Fruit fly (Drosophila melanogaster) whole organism, embryonic: Measurements from ENCODE around the gene CG43345.

ENCODE experiments used
- ATbp ChIP-seq: fragments of 200-800 bp; sonication (Bioruptor generic); optimal IDR thresholded peaks from 2 replicates; lab custom pipeline; 2017; ENCODE audit warnings: missing biosample characterization, mild to moderate bottlenecking, missing genetic modification characterization, missing genetic modification reagents
- Adf1 ChIP-seq: fragments of 200-800 bp; sonication (Bioruptor generic); IDR thresholded peaks from 2 replicates; pipeline ENCODE4 v1.3.6; 2022; ENCODE audit warnings: missing biosample characterization, missing genetic modification characterization
- CG11695 ChIP-seq: fragments of 200-800 bp; sonication (Bioruptor generic); IDR thresholded peaks from 3 replicates; pipeline ENCODE4 v1.3.6; 2022; ENCODE audit warnings: missing biosample characterization, missing genetic modification characterization
- CG12299 ChIP-seq: fragments of 200-800 bp; sonication (Bioruptor generic); optimal IDR thresholded peaks from 2 replicates; lab custom pipeline; 2018; ENCODE audit warnings: missing biosample characterization, mild to moderate bottlenecking, missing genetic modification characterization
- CG1233 ChIP-seq: fragments of 200-800 bp; sonication (Bioruptor generic); optimal IDR thresholded peaks from 4 replicates; lab custom pipeline; 2018; ENCODE audit warnings: missing biosample characterization, mild to moderate bottlenecking, missing genetic modification characterization
- CG14050 ChIP-seq: fragments of 200-800 bp; sonication (Bioruptor generic); IDR thresholded peaks from 3 replicates; pipeline ENCODE4 v1.3.6; 2022; ENCODE audit warnings: missing biosample characterization, missing genetic modification characterization
- CG15269 ChIP-seq: fragments of 200-800 bp; sonication (Bioruptor generic); optimal IDR thresholded peaks from 2 replicates; lab custom pipeline; 2018; ENCODE audit warnings: missing biosample characterization, mild to moderate bottlenecking, missing genetic modification characterization, moderate library complexity
- CG1647 ChIP-seq: fragments of 200-800 bp; sonication (Bioruptor generic); optimal IDR thresholded peaks from 3 replicates; lab custom pipeline; 2016; ENCODE audit warnings: missing biosample characterization, missing genetic modification characterization
- CG16813 ChIP-seq: fragments of 200-800 bp; sonication (Bioruptor generic); IDR thresholded peaks from 3 replicates; pipeline ENCODE4 v1.3.6; 2022; ENCODE audit warnings: missing biosample characterization, missing genetic modification characterization; ENCODE audit not compliant: partially characterized antibody
- CG2116 ChIP-seq: fragments of 200-800 bp; sonication (Bioruptor generic); optimal IDR thresholded peaks from 3 replicates; lab custom pipeline; 2018; ENCODE audit warnings: missing biosample characterization, mild to moderate bottlenecking, missing genetic modification characterization
- CG2129 ChIP-seq: fragments of 200-800 bp; sonication (Bioruptor generic); IDR thresholded peaks from 2 replicates; pipeline ENCODE4 v1.3.6; 2022; ENCODE audit warnings: missing biosample characterization, missing genetic modification characterization; ENCODE audit not compliant: partially characterized antibody
- CG2202 ChIP-seq: fragments of 200-800 bp; sonication (Bioruptor generic); optimal IDR thresholded peaks from 2 replicates; lab custom pipeline; 2018; ENCODE audit warnings: missing biosample characterization, mild to moderate bottlenecking, missing genetic modification characterization
- CG2712 ChIP-seq: fragments of 200-800 bp; optimal IDR thresholded peaks from 3 replicates; lab custom pipeline; 2019; ENCODE audit warnings: missing biosample characterization, mild to moderate bottlenecking, missing genetic modification characterization, moderate library complexity
- CG4707 ChIP-seq: fragments of 200-800 bp; sonication (Bioruptor generic); optimal IDR thresholded peaks from 2 replicates; lab custom pipeline; 2018; ENCODE audit warnings: missing biosample characterization, mild to moderate bottlenecking, missing genetic modification characterization, moderate library complexity
- CG6689 ChIP-seq: fragments of 200-800 bp; sonication (Bioruptor generic); IDR thresholded peaks from 2 replicates; pipeline ENCODE4 v1.3.6; 2022; ENCODE audit warnings: missing biosample characterization, missing genetic modification characterization
- CG6765 ChIP-seq: fragments of 200-800 bp; sonication (Bioruptor generic); optimal IDR thresholded peaks from 3 replicates; lab custom pipeline; 2017; ENCODE audit warnings: missing biosample characterization, mild to moderate bottlenecking, missing genetic modification characterization
- CG8281 ChIP-seq: fragments of 200-800 bp; sonication (Bioruptor generic); optimal IDR thresholded peaks from 2 replicates; lab custom pipeline; 2018; ENCODE audit warnings: missing biosample characterization, mild to moderate bottlenecking, missing genetic modification characterization, moderate library complexity
- CG8290 ChIP-seq, 3 experiments: fragments of 200-800 bp; sonication (Bioruptor generic); optimal IDR thresholded peaks; 2 replicates each; lab custom pipeline; 2016 to 2019; ENCODE audit warnings: missing biosample characterization in 3 of 3, missing genetic modification characterization in 3 of 3, mild to moderate bottlenecking in 2 of 3, moderate library complexity in 1 of 3
- CG8924 ChIP-seq: fragments of 200-800 bp; optimal IDR thresholded peaks from 3 replicates; lab custom pipeline; 2019; ENCODE audit warnings: missing biosample characterization, mild to moderate bottlenecking, missing genetic modification characterization, moderate library complexity
- CG8944 ChIP-seq: fragments of 200-800 bp; sonication (Bioruptor generic); optimal IDR thresholded peaks from 3 replicates; lab custom pipeline; 2016; ENCODE audit warnings: missing biosample characterization, missing genetic modification characterization
- CG9817 ChIP-seq: fragments of 200-800 bp; sonication (Bioruptor generic); optimal IDR thresholded peaks from 2 replicates; lab custom pipeline; 2018; ENCODE audit warnings: missing biosample characterization, mild to moderate bottlenecking, missing genetic modification characterization, moderate library complexity
- CG9876 ChIP-seq: fragments of 200-800 bp; sonication (Bioruptor generic); optimal IDR thresholded peaks from 2 replicates; lab custom pipeline; 2016; ENCODE audit warnings: missing biosample characterization, missing genetic modification characterization
- CTCF ChIP-seq: fragments of 200-800 bp; sonication (Bioruptor generic); optimal IDR thresholded peaks from 2 replicates; lab custom pipeline; 2017; ENCODE audit warnings: missing biosample characterization, mild to moderate bottlenecking, missing genetic modification characterization, moderate library complexity
- CrebB ChIP-seq: fragments of 200-800 bp; sonication (Bioruptor generic); optimal IDR thresholded peaks from 3 replicates; lab custom pipeline; 2018; ENCODE audit warnings: missing biosample characterization, mild to moderate bottlenecking, missing genetic modification characterization
- Dp ChIP-seq: fragments of 200-800 bp; sonication (Bioruptor generic); optimal IDR thresholded peaks from 2 replicates; lab custom pipeline; 2018; ENCODE audit warnings: missing biosample characterization, mild to moderate bottlenecking, missing genetic modification characterization, moderate library complexity
- HLH4C ChIP-seq: fragments of 200-800 bp; sonication (Bioruptor generic); IDR thresholded peaks from 3 replicates; pipeline ENCODE4 v1.3.6; 2022; ENCODE audit warnings: missing biosample characterization, missing genetic modification characterization; ENCODE audit not compliant: partially characterized antibody
- HmgZ ChIP-seq: fragments of 200-800 bp; sonication (Bioruptor generic); optimal IDR thresholded peaks from 2 replicates; lab custom pipeline; 2018; ENCODE audit warnings: missing biosample characterization, mild to moderate bottlenecking, missing genetic modification characterization
- Hr39 ChIP-seq: fragments of >200 bp; optimal IDR thresholded peaks from 2 replicates; lab custom pipeline; 2017
- Jarid2 ChIP-seq: fragments of 200-800 bp; sonication (Bioruptor generic); optimal IDR thresholded peaks from 3 replicates; lab custom pipeline; 2017; ENCODE audit warnings: mild to moderate bottlenecking, missing biosample characterization, missing genetic modification reagents, missing genetic modification characterization
- MESR4 ChIP-seq: fragments of 200-800 bp; sonication (Bioruptor generic); optimal IDR thresholded peaks from 2 replicates; lab custom pipeline; 2018; ENCODE audit warnings: missing biosample characterization, mild to moderate bottlenecking, missing genetic modification characterization, moderate library complexity
- Ravus ChIP-seq: fragments of 200-800 bp; sonication (Bioruptor generic); IDR thresholded peaks from 2 replicates; pipeline ENCODE4 v1.3.6; 2022; ENCODE audit warnings: missing biosample characterization, missing genetic modification characterization
- Rfx ChIP-seq: fragments of 200-800 bp; sonication (Bioruptor generic); IDR thresholded peaks from 2 replicates; pipeline ENCODE4 v1.3.6; 2022; ENCODE audit warnings: missing biosample characterization, missing genetic modification characterization
- Side ChIP-seq: fragments of 200-800 bp; sonication (Bioruptor generic); optimal IDR thresholded peaks from 2 replicates; lab custom pipeline; 2016; ENCODE audit warnings: missing biosample characterization, missing genetic modification characterization
- TFAM ChIP-seq: fragments of 200-800 bp; sonication (Bioruptor generic); optimal IDR thresholded peaks from 2 replicates; lab custom pipeline; 2017; ENCODE audit warnings: missing biosample characterization, missing genetic modification characterization, inconsistent platforms
- ab ChIP-seq: fragments of 200-800 bp; sonication (Bioruptor generic); optimal IDR thresholded peaks from 2 replicates; lab custom pipeline; 2016; ENCODE audit warnings: missing biosample characterization, missing genetic modification characterization
- aop ChIP-seq: fragments of 200-800 bp; sonication (Bioruptor generic); IDR thresholded peaks from 2 replicates; pipeline ENCODE4 v1.3.6; 2022; ENCODE audit warnings: missing biosample characterization, missing genetic modification characterization
- bab2 ChIP-seq: fragments of 200-800 bp; sonication (Bioruptor generic); optimal IDR thresholded peaks from 2 replicates; lab custom pipeline; 2016; ENCODE audit warnings: missing biosample characterization, missing genetic modification characterization
- cad ChIP-seq: fragments of >200 bp; optimal IDR thresholded peaks from 2 replicates; lab custom pipeline; 2017; ENCODE audit warnings: missing biosample characterization, missing genetic modification characterization
- cas ChIP-seq: fragments of 200-800 bp; sonication (Bioruptor generic); IDR thresholded peaks from 2 replicates; pipeline ENCODE4 v1.3.6; 2022; ENCODE audit warnings: missing biosample characterization, missing genetic modification characterization
- dan ChIP-seq: fragments of 200-800 bp; sonication (Bioruptor generic); IDR thresholded peaks from 2 replicates; pipeline ENCODE4 v1.3.6; 2022; ENCODE audit warnings: missing biosample characterization, missing genetic modification characterization
- dimm ChIP-seq: fragments of 200-800 bp; sonication (Bioruptor generic); IDR thresholded peaks from 2 replicates; pipeline ENCODE4 v1.3.6; 2022; ENCODE audit warnings: missing biosample characterization, missing genetic modification characterization
- gfzf ChIP-seq: fragments of 200-800 bp; sonication (Bioruptor generic); optimal IDR thresholded peaks from 2 replicates; lab custom pipeline; 2016; ENCODE audit warnings: missing biosample characterization, mild to moderate bottlenecking, missing genetic modification characterization, moderate library complexity
- gro ChIP-seq: fragments of 200-800 bp; sonication (Bioruptor generic); optimal IDR thresholded peaks from 2 replicates; lab custom pipeline; 2016; ENCODE audit warnings: missing biosample characterization, missing genetic modification characterization
- kah ChIP-seq: fragments of 200-800 bp; sonication (Bioruptor generic); optimal IDR thresholded peaks from 2 replicates; lab custom pipeline; 2018; ENCODE audit warnings: missing biosample characterization, mild to moderate bottlenecking, missing genetic modification characterization
- luna ChIP-seq: fragments of 200-800 bp; sonication (Bioruptor generic); optimal IDR thresholded peaks from 2 replicates; lab custom pipeline; 2016; ENCODE audit warnings: missing biosample characterization, missing genetic modification characterization
- psq ChIP-seq: fragments of 200-800 bp; sonication (Bioruptor generic); optimal IDR thresholded peaks from 2 replicates; lab custom pipeline; 2017; ENCODE audit warnings: missing biosample characterization, missing genetic modification characterization
- ro ChIP-seq: fragments of 200-800 bp; sonication (Bioruptor generic); IDR thresholded peaks from 2 replicates; pipeline ENCODE4 v1.3.6; 2022; ENCODE audit warnings: missing biosample characterization, missing genetic modification characterization
- run ChIP-seq: fragments of 200-800 bp; sonication (Bioruptor generic); optimal IDR thresholded peaks from 3 replicates; lab custom pipeline; 2018; ENCODE audit warnings: missing biosample characterization, mild to moderate bottlenecking, missing genetic modification characterization
- sim ChIP-seq: fragments of 200-800 bp; sonication (Bioruptor generic); IDR thresholded peaks from 2 replicates; pipeline ENCODE4 v1.3.6; 2022; ENCODE audit warnings: missing biosample characterization, missing genetic modification characterization
- sug ChIP-seq: fragments of 200-800 bp; optimal IDR thresholded peaks from 2 replicates; lab custom pipeline; 2019; ENCODE audit warnings: missing biosample characterization, mild to moderate bottlenecking, missing genetic modification characterization, moderate library complexity
- tin ChIP-seq: fragments of 200-800 bp; sonication (Bioruptor generic); optimal IDR thresholded peaks from 3 replicates; lab custom pipeline; 2016; ENCODE audit warnings: missing biosample characterization, missing genetic modification characterization
- tup ChIP-seq: fragments of 200-800 bp; sonication (Bioruptor generic); optimal IDR thresholded peaks from 2 replicates; lab custom pipeline; 2016; ENCODE audit warnings: missing biosample characterization, mild to moderate bottlenecking, missing genetic modification characterization, moderate library complexity

The CG43345 gene

dm6 chr2L:21163311-21163842 lies 5.0 kb downstream of the CG43345 start, which contains the start of gene Noc2 (continued):
- TF ChIP-seq Dp (GFP tag; lab: Kevin White, UChicago) (peak; percentile 7), CG1647 (GFP tag; lab: Kevin White, UChicago) (peak; percentile 25), ab (no peak), cad (GFP tag; lab: Kevin White, UChicago) (no peak), aop (no peak), Ravus (GFP tag; lab: Robert Waterston, UW) (no peak), CG6765 (GFP tag; lab: Kevin White, UChicago) (peak; percentile 53), sug (tag; lab: Kevin White, UChicago) (peak; percentile 40), ro (no peak), CG16813 (no peak), tin (peak; percentile 50), Side (GFP tag; lab: Kevin White, UChicago) (no peak), bab2 (no peak), dan (GFP tag; lab: Robert Waterston, UW) (no peak), dimm (GFP tag; lab: Robert Waterston, UW) (no peak), Hr39 (no peak), CG12299 (no peak), Rfx (peak; percentile 68; the same call in 1 of the 2 replicates), CG15269 (tag; lab: Kevin White, UChicago) (peak; percentile 35), CTCF (no peak), CG2202 (no peak), CG6689 (GFP tag; lab: Robert Waterston, UW) (peak; percentile 17; the same call in 1 of the 2 replicates), MESR4 (peak; percentile 74), CG9876 (GFP tag; lab: Kevin White, UChicago) (no peak), kah (GFP tag; lab: Kevin White, UChicago) (peak; percentile 4), CG8924 (tag; lab: Kevin White, UChicago) (peak; percentile 50), CG2129 (GFP tag; lab: Robert Waterston, UW) (no peak), ATbp (GFP tag; lab: Kevin White, UChicago) (no peak), HmgZ (tag; lab: Kevin White, UChicago) (peak; percentile 46), tup (GFP tag; lab: Kevin White, UChicago) (no peak), CG1233 (GFP tag; lab: Kevin White, UChicago) (no peak), CG2116 (GFP tag; lab: Kevin White, UChicago) (peak; percentile 41), CG8290 (GFP tag; optimal IDR thresholded peaks at IDR 0.05; lab: Kevin White, UChicago) (no peak), CG8290 (tag; optimal IDR thresholded peaks at IDR 0.05; lab: Kevin White, UChicago) (peak in 1 of 2 experiments; percentile 46), Jarid2 (no peak), run (no peak), cas (GFP tag; lab: Robert Waterston, UW) (no peak), gfzf (GFP tag; lab: Kevin White, UChicago) (no peak), CG9817 (tag; lab: Kevin White, UChicago) (peak; percentile 49), sim (no peak), Adf1 (GFP tag; lab: Robert Waterston, UW) (no peak), CG4707 (no peak), CG8281 (tag; lab: Kevin White, UChicago) (no peak), CG11695 (GFP tag; lab: Robert Waterston, UW) (no peak), CG14050 (GFP tag; lab: Robert Waterston, UW) (no peak), psq (GFP tag; lab: Kevin White, UChicago) (no peak), gro (GFP tag; lab: Kevin White, UChicago) (no peak), CG8944 (GFP tag; lab: Kevin White, UChicago) (peak; percentile 16), CrebB (tag; lab: Kevin White, UChicago) (no peak), HLH4C (no peak), luna (GFP tag; lab: Kevin White, UChicago) (no peak), CG2712 (tag; lab: Kevin White, UChicago) (peak; percentile 64), TFAM (GFP tag; lab: Kevin White, UChicago) (no peak)
